Worm (Caenorhabditis elegans): Measurements from ENCODE around the gene eas-1.

- TF ChIP-seq jun-1 (tag; optimal IDR thresholded peaks at IDR 0.05) = no peak
- TF ChIP-seq unc-62 (GFP tag; optimal IDR thresholded peaks at IDR 0.05) = no peak
- TF ChIP-seq zag-1 (tag; optimal IDR thresholded peaks at IDR 0.05) = no peak
- TF ChIP-seq nhr-43 (tag; optimal IDR thresholded peaks at IDR 0.05; ENCODE audit: poor library complexity, severe bottlenecking) = no peak
- no peak for TF ChIP-seq tbx-2 (tag; optimal IDR thresholded peaks at IDR 0.05)
- no peak for TF ChIP-seq unc-39 (tag; optimal IDR thresholded peaks at IDR 0.05)
- TF ChIP-seq ceh-82 (tag; optimal IDR thresholded peaks at IDR 0.05) = no peak
- no peak for TF ChIP-seq pqm-1 (tag; optimal IDR thresholded peaks at IDR 0.05)
- no peak for TF ChIP-seq elt-1 (tag; optimal IDR thresholded peaks at IDR 0.05)
- no peak for TF ChIP-seq nhr-11 (tag; optimal IDR thresholded peaks at IDR 0.05)
- TF ChIP-seq ztf-11 (tag; optimal IDR thresholded peaks at IDR 0.05) = no peak
Observed at ce11 chrII:4726120-4726519, 14.1 kb upstream of the eas-1 start, which contains the start of gene F10G7.10.
